Worm (Caenorhabditis elegans) whole organism, L3 larva: ENCODE data around the gene VM106R.1.

Experiments
- R02D3.7 ChIP-seq: fragments of 150-350 bp; optimal IDR thresholded peaks from 2 replicates; lab custom pipeline; 2014; ENCODE audit warnings: missing biosample characterization, missing genetic modification characterization
- ZK546.5 ChIP-seq: sonication (generic microtip); optimal IDR thresholded peaks from 2 replicates; lab custom pipeline; 2017; ENCODE audit warnings: missing biosample characterization, missing genetic modification characterization
- aly-2 ChIP-seq: fragments of 150-350 bp; optimal IDR thresholded peaks from 2 replicates; lab custom pipeline; 2014; ENCODE audit warnings: missing biosample characterization, missing genetic modification characterization
- ama-1 ChIP-seq: fragments of 150-350 bp; optimal IDR thresholded peaks from 2 replicates; lab custom pipeline; 2018
- ceh-16 ChIP-seq: sonication (generic microtip); optimal IDR thresholded peaks from 2 replicates; lab custom pipeline; 2017; ENCODE audit warnings: missing biosample characterization, missing genetic modification characterization
- ceh-28 ChIP-seq: fragments of 150-350 bp; optimal IDR thresholded peaks from 2 replicates; lab custom pipeline; 2014; ENCODE audit warnings: missing biosample characterization, missing genetic modification reagents, missing genetic modification characterization
- ceh-82 ChIP-seq: fragments of 150-350 bp; optimal IDR thresholded peaks from 2 replicates; lab custom pipeline; 2014; ENCODE audit warnings: missing biosample characterization, missing genetic modification characterization
- ceh-9 ChIP-seq: sonication (generic microtip); optimal IDR thresholded peaks from 2 replicates; lab custom pipeline; 2018; ENCODE audit warnings: missing biosample characterization, missing genetic modification characterization
- daf-12 ChIP-seq: fragments of 150-350 bp; optimal IDR thresholded peaks from 2 replicates; lab custom pipeline; 2014; ENCODE audit warnings: missing biosample characterization, missing genetic modification reagents, missing genetic modification characterization
- egl-27 ChIP-seq: sonication (generic microtip); optimal IDR thresholded peaks from 4 replicates; lab custom pipeline; 2017; ENCODE audit warnings: missing biosample characterization, missing genetic modification reagents, missing genetic modification characterization
- egl-5 ChIP-seq: fragments of 150-350 bp; optimal IDR thresholded peaks from 2 replicates; lab custom pipeline; 2017; ENCODE audit warnings: missing biosample characterization, missing genetic modification reagents, missing genetic modification characterization, inconsistent platforms
- elt-1 ChIP-seq: fragments of 150-350 bp; optimal IDR thresholded peaks from 2 replicates; lab custom pipeline; 2014; ENCODE audit warnings: missing biosample characterization, missing genetic modification characterization
- elt-2 ChIP-seq: sonication (generic microtip); optimal IDR thresholded peaks from 2 replicates; lab custom pipeline; 2016; ENCODE audit warnings: missing genetic modification reagents, mild to moderate bottlenecking, missing genetic modification characterization, missing compliant biosample characterization
- elt-3 ChIP-seq, 3 experiments: fragments of 150-350 bp in 1 of 3; sonication (generic microtip) in 2 of 3; optimal IDR thresholded peaks; 2 replicates in 2 of 3; 4 replicates in 1 of 3; lab custom pipeline; 2014 to 2017; ENCODE audit warnings: missing biosample characterization in 3 of 3, missing genetic modification characterization in 3 of 3
- eor-1 ChIP-seq, 2 experiments: fragments of 150-350 bp; optimal IDR thresholded peaks; 2 replicates each; lab custom pipeline; 2014 to 2018; ENCODE audit warnings: missing biosample characterization in 2 of 2, missing genetic modification characterization in 2 of 2
- fkh-10 ChIP-seq: sonication (generic microtip); optimal IDR thresholded peaks from 2 replicates; lab custom pipeline; 2017; ENCODE audit warnings: missing biosample characterization, missing genetic modification reagents, missing genetic modification characterization
- fkh-2 ChIP-seq: fragments of 150-350 bp; optimal IDR thresholded peaks from 2 replicates; lab custom pipeline; 2014; ENCODE audit warnings: missing biosample characterization, missing genetic modification reagents, missing genetic modification characterization
- fos-1 ChIP-seq: fragments of 150-350 bp; optimal IDR thresholded peaks from 2 replicates; lab custom pipeline; 2014; ENCODE audit warnings: missing biosample characterization, missing genetic modification characterization
- hmg-11 ChIP-seq: sonication (generic microtip); optimal IDR thresholded peaks from 2 replicates; lab custom pipeline; 2016; ENCODE audit warnings: missing genetic modification characterization, missing compliant biosample characterization
- jun-1 ChIP-seq: fragments of 150-350 bp; optimal IDR thresholded peaks from 2 replicates; lab custom pipeline; 2014; ENCODE audit warnings: missing biosample characterization, missing genetic modification reagents, missing genetic modification characterization
- lin-15B ChIP-seq: fragments of 150-350 bp; optimal IDR thresholded peaks from 2 replicates; lab custom pipeline; 2014; ENCODE audit warnings: missing biosample characterization, missing genetic modification characterization
- lin-39 ChIP-seq: fragments of 150-350 bp; optimal IDR thresholded peaks from 2 replicates; lab custom pipeline; 2018; ENCODE audit warnings: missing biosample characterization, missing genetic modification reagents, missing genetic modification characterization
- lsy-12 ChIP-seq: sonication (generic microtip); optimal IDR thresholded peaks from 2 replicates; lab custom pipeline; 2016; ENCODE audit warnings: mild to moderate bottlenecking, missing genetic modification characterization, missing compliant biosample characterization
- mdl-1 ChIP-seq: fragments of 150-350 bp; optimal IDR thresholded peaks from 2 replicates; lab custom pipeline; 2014; ENCODE audit warnings: missing biosample characterization, missing genetic modification characterization
- mml-1 ChIP-seq: fragments of 150-350 bp; sonication (generic microtip); optimal IDR thresholded peaks from 3 replicates; lab custom pipeline; 2014; ENCODE audit warnings: missing biosample characterization, missing genetic modification characterization
- nfya-1 ChIP-seq: sonication (generic microtip); optimal IDR thresholded peaks from 2 replicates; lab custom pipeline; 2017; ENCODE audit warnings: missing genetic modification characterization, mild to moderate bottlenecking, missing compliant biosample characterization, antibody characterized with exemption, moderate library complexity; ENCODE audit not compliant: insufficient read depth
- nhr-11 ChIP-seq: fragments of 150-350 bp; optimal IDR thresholded peaks from 2 replicates; lab custom pipeline; 2014; ENCODE audit warnings: missing biosample characterization, missing genetic modification characterization
- nhr-12 ChIP-seq: fragments of 150-350 bp; optimal IDR thresholded peaks from 2 replicates; lab custom pipeline; 2014; ENCODE audit warnings: missing biosample characterization, missing genetic modification characterization
- nhr-23 ChIP-seq: fragments of 150-350 bp; optimal IDR thresholded peaks from 2 replicates; lab custom pipeline; 2014; ENCODE audit warnings: missing biosample characterization, missing genetic modification reagents, missing genetic modification characterization
- nhr-237 ChIP-seq: fragments of 150-350 bp; optimal IDR thresholded peaks from 2 replicates; lab custom pipeline; 2014; ENCODE audit warnings: missing biosample characterization, missing genetic modification characterization
- nhr-25 ChIP-seq: sonication (generic microtip); optimal IDR thresholded peaks from 2 replicates; lab custom pipeline; 2017; ENCODE audit warnings: missing biosample characterization, missing genetic modification characterization
- nhr-28 ChIP-seq: fragments of 150-350 bp; optimal IDR thresholded peaks from 2 replicates; lab custom pipeline; 2014; ENCODE audit warnings: missing biosample characterization, missing genetic modification characterization
- nhr-43 ChIP-seq: sonication (generic microtip); optimal IDR thresholded peaks from 2 replicates; lab custom pipeline; 2016; ENCODE audit warnings: mild to moderate bottlenecking, missing genetic modification characterization, missing compliant biosample characterization; ENCODE audit not compliant: poor library complexity, severe bottlenecking
- nhr-67 ChIP-seq: fragments of 150-350 bp; optimal IDR thresholded peaks from 2 replicates; lab custom pipeline; 2014; ENCODE audit warnings: missing biosample characterization, missing genetic modification characterization
- nhr-76 ChIP-seq: fragments of 150-350 bp; sonication (generic microtip); optimal IDR thresholded peaks from 5 replicates; lab custom pipeline; 2014; ENCODE audit warnings: missing biosample characterization, missing genetic modification characterization
- nhr-77 ChIP-seq: fragments of 150-350 bp; optimal IDR thresholded peaks from 2 replicates; lab custom pipeline; 2014; ENCODE audit warnings: missing biosample characterization, missing genetic modification characterization
- pha-4 ChIP-seq: fragments of 150-350 bp; optimal IDR thresholded peaks from 2 replicates; lab custom pipeline; 2014; ENCODE audit warnings: missing biosample characterization, missing genetic modification reagents, missing genetic modification characterization
- pqm-1 ChIP-seq: fragments of 150-350 bp; optimal IDR thresholded peaks from 2 replicates; lab custom pipeline; 2017; ENCODE audit warnings: missing biosample characterization, missing genetic modification characterization, inconsistent platforms
- sea-2 ChIP-seq: fragments of 150-350 bp; sonication (generic microtip); optimal IDR thresholded peaks from 4 replicates; lab custom pipeline; 2014; ENCODE audit warnings: missing biosample characterization, missing genetic modification reagents, missing genetic modification characterization
- skn-1 ChIP-seq: fragments of 150-350 bp; optimal IDR thresholded peaks from 2 replicates; lab custom pipeline; 2014; ENCODE audit warnings: missing biosample characterization, missing genetic modification characterization
- snpc-4 ChIP-seq: fragments of 150-350 bp; optimal IDR thresholded peaks from 2 replicates; lab custom pipeline; 2014; ENCODE audit warnings: missing biosample characterization, missing genetic modification characterization
- tbx-2 ChIP-seq: sonication (generic microtip); optimal IDR thresholded peaks from 2 replicates; lab custom pipeline; 2016; ENCODE audit warnings: mild to moderate bottlenecking, missing genetic modification characterization, missing compliant biosample characterization
- unc-39 ChIP-seq: sonication (generic microtip); optimal IDR thresholded peaks from 4 replicates; lab custom pipeline; 2017; ENCODE audit warnings: missing biosample characterization, missing genetic modification characterization
- unc-62 ChIP-seq: fragments of 150-350 bp; sonication (generic microtip); optimal IDR thresholded peaks from 4 replicates; lab custom pipeline; 2014; ENCODE audit warnings: missing biosample characterization, missing genetic modification reagents, missing genetic modification characterization
- zag-1 ChIP-seq: fragments of 150-350 bp; optimal IDR thresholded peaks from 2 replicates; lab custom pipeline; 2014; ENCODE audit warnings: missing biosample characterization, missing genetic modification characterization
- ztf-11 ChIP-seq: fragments of 150-350 bp; optimal IDR thresholded peaks from 2 replicates; lab custom pipeline; 2014; ENCODE audit warnings: missing biosample characterization, missing genetic modification characterization
- ztf-4 ChIP-seq: fragments of 150-350 bp; optimal IDR thresholded peaks from 2 replicates; lab custom pipeline; 2014; ENCODE audit warnings: missing biosample characterization, missing genetic modification characterization

The VM106R.1 gene

ce11 chrII:10870698-10871097 lies 41.7 kb upstream of the VM106R.1 start:
- TF ChIP-seq nhr-67 (tag; lab: Kevin White, UChicago) = no peak
- TF ChIP-seq fkh-10 (GFP tag; lab: Kevin White, UChicago) = no peak
- TF ChIP-seq skn-1 (tag; lab: Kevin White, UChicago) = no peak
- no peak for TF ChIP-seq zag-1
- no peak for TF ChIP-seq elt-2 (tag; lab: Kevin White, UChicago)
- no peak for TF ChIP-seq elt-3 (tag; optimal IDR thresholded peaks at IDR 0.05; lab: Kevin White, UChicago)
- no peak for TF ChIP-seq fos-1 (tag; lab: Kevin White, UChicago)
- TF ChIP-seq elt-1 (tag; lab: Kevin White, UChicago) = no peak
- TF ChIP-seq, all 47 proteins: peak for 0

- TF ChIP-seq R02D3.7 (tag; lab: Kevin White, UChicago) (peak; percentile 98), ceh-28 (tag; lab: Kevin White, UChicago) (peak; percentile 98), lin-15B (tag; lab: Kevin White, UChicago) (peak; percentile 93), ceh-82 (peak; percentile 95), ztf-11 (tag; lab: Kevin White, UChicago) (no peak), nhr-77 (tag; lab: Kevin White, UChicago) (peak; percentile 91), nhr-237 (tag; lab: Kevin White, UChicago) (no peak), nhr-76 (tag; lab: Kevin White, UChicago) (no peak), eor-1 (tag; optimal IDR thresholded peaks at IDR 0.05; lab: Kevin White, UChicago) (peak in 1 of 2 experiments; percentile 38), unc-39 (tag; lab: Kevin White, UChicago) (no peak), ama-1 (lab: Kevin White, UChicago) (peak; percentile 77), daf-12 (tag; lab: Kevin White, UChicago) (no peak), snpc-4 (tag; lab: Kevin White, UChicago) (peak; percentile 79), ceh-16 (tag; lab: Kevin White, UChicago) (no peak), fkh-2 (tag; lab: Kevin White, UChicago) (no peak), fkh-10 (GFP tag; lab: Kevin White, UChicago) (peak; percentile 88), elt-1 (tag; lab: Kevin White, UChicago) (peak; percentile 84), skn-1 (tag; lab: Kevin White, UChicago) (peak; percentile 90), egl-27 (tag; lab: Kevin White, UChicago) (peak; percentile 80), elt-2 (tag; lab: Kevin White, UChicago) (peak; percentile 72), hmg-11 (tag; lab: Kevin White, UChicago) (peak; percentile 96), elt-3 (tag; optimal IDR thresholded peaks at IDR 0.05; lab: Kevin White, UChicago) (peak in 1 of 3 experiments; percentile 35), nhr-43 (tag; lab: Kevin White, UChicago) (peak; percentile 96), nhr-11 (peak; percentile 74), nhr-12 (tag; lab: Kevin White, UChicago) (no peak), egl-5 (tag; lab: Kevin White, UChicago) (peak; percentile 90), pqm-1 (peak; percentile 74), lsy-12 (tag; lab: Kevin White, UChicago) (peak; percentile 97), ZK546.5 (tag; lab: Kevin White, UChicago) (peak; percentile 54), fos-1 (tag; lab: Kevin White, UChicago) (no peak), tbx-2 (peak; percentile 94), nhr-23 (tag; lab: Kevin White, UChicago) (peak; percentile 97), lin-39 (peak; percentile 97), pha-4 (tag; lab: Kevin White, UChicago) (peak; percentile 91), nhr-25 (tag; lab: Kevin White, UChicago) (peak; percentile 93), nhr-67 (tag; lab: Kevin White, UChicago) (peak; percentile 11), mdl-1 (tag; lab: Kevin White, UChicago) (no peak), aly-2 (tag; lab: Kevin White, UChicago) (peak; percentile 54), jun-1 (peak; percentile 95), ztf-4 (peak; percentile 55), mml-1 (no peak), nfya-1 (tag; lab: Kevin White, UChicago) (peak; percentile 99), nhr-28 (tag; lab: Kevin White, UChicago) (peak; percentile 68), ceh-9 (tag; lab: Kevin White, UChicago) (no peak), zag-1 (peak; percentile 68), unc-62 (GFP tag; lab: Kevin White, UChicago) (peak; percentile 73), sea-2 (no peak)
Measured at ce11 chrII:10868670-10869246, 39.8 kb upstream of the VM106R.1 start, which contains the start of the genes gmps-1 and cap-2. TSS of gene gmps-1 (minus strand) at chrII:10868720. TSS of gene cap-2 (plus strand) at chrII:10869196.
